Worm (Caenorhabditis elegans): Measurements from ENCODE around the gene W03B1.9.

W03B1.9 gene

DNA sequence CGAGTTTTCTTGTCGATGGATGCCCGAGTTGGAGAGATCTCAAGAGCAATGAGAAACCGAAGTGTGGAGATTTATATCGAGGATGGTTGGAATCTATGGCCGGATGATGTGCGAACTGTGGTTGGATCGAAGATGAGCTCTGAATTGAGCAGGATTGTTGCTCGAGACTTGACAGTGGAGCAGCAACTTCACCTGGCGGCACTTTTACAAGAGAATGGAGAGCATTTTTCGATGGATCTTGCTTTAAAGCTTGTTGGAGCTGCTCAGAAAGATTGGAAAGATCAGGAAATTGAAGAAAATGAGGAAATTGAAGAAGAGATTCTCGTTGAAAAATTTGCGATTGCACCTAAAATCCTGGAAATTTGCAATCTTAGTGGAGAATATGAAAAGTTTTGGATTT lies 12.3 kb upstream of the W03B1.9 start:
- TF ChIP-seq aly-2 (tag; optimal IDR thresholded peaks at IDR 0.05) (no peak), mdl-1 (tag; optimal IDR thresholded peaks at IDR 0.05) (no peak), elt-3 (tag; optimal IDR thresholded peaks at IDR 0.05) (no peak), unc-62 (GFP tag; optimal IDR thresholded peaks at IDR 0.05) (no peak), nhr-6 (tag; optimal IDR thresholded peaks at IDR 0.05) (no peak), unc-55 (GFP tag; optimal IDR thresholded peaks at IDR 0.05) (no peak), peb-1 (tag; optimal IDR thresholded peaks at IDR 0.05) (no peak), nhr-21 (tag; optimal IDR thresholded peaks at IDR 0.05) (no peak), ama-1 (optimal IDR thresholded peaks at IDR 0.05) (no peak), nhr-25 (tag; optimal IDR thresholded peaks at IDR 0.05) (no peak), skn-1 (tag; optimal IDR thresholded peaks at IDR 0.05) (no peak), ztf-1 (GFP tag; conservative IDR thresholded peaks at IDR 0.05) (no peak), ztf-4 (tag; optimal IDR thresholded peaks at IDR 0.05) (no peak), F13H6.1 (tag; optimal IDR thresholded peaks at IDR 0.05) (no peak), nhr-23 (tag; optimal IDR thresholded peaks at IDR 0.05) (no peak), sma-9 (GFP tag; optimal IDR thresholded peaks at IDR 0.05) (no peak), sma-9 (tag; optimal IDR thresholded peaks at IDR 0.05) (no peak)

DNA sequence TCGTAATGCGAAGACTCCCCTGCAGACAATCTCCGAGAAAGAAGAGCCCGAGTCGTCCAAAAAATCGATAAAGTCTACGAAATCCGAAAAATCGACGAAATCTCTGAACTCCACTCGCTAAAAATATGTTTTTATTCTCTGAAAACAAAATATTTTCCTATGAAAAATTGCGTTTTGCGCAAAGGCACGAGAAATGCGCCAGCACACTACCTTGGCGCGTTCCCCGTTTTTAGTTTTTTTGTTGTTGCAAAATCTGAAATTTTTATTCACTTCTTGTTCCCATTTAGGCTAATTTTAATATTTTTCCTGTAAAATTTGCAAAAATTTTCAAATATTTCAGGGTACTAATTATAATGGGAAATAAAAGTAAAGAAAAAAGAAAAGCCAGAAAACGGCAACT lies 3.7 kb upstream of the W03B1.9 start, which contains the start of gene F55F10.1:
TSS of gene F55F10.1 (plus strand) at position 341 of the 400 bp plus-strand sequence.
- TF ChIP-seq mdl-1 (tag; optimal IDR thresholded peaks at IDR 0.05) (no peak), alr-1 (tag; optimal IDR thresholded peaks at IDR 0.05) (no peak), mab-5 (tag; optimal IDR thresholded peaks at IDR 0.05) (peak; percentile 9), dmd-4 (tag; optimal IDR thresholded peaks at IDR 0.05) (no peak), lin-39 (tag; optimal IDR thresholded peaks at IDR 0.05) (no peak), lin-13 (GFP tag; optimal IDR thresholded peaks at IDR 0.05) (no peak), ama-1 (optimal IDR thresholded peaks at IDR 0.05) (no peak), ceh-16 (tag; optimal IDR thresholded peaks at IDR 0.05) (no peak), skn-1 (tag; optimal IDR thresholded peaks at IDR 0.05) (no peak), nhr-23 (tag; optimal IDR thresholded peaks at IDR 0.05) (no peak), nhr-21 (tag; optimal IDR thresholded peaks at IDR 0.05) (peak; percentile 9), unc-55 (GFP tag; optimal IDR thresholded peaks at IDR 0.05) (peak; percentile 53), peb-1 (tag; optimal IDR thresholded peaks at IDR 0.05) (no peak), sem-4 (tag; optimal IDR thresholded peaks at IDR 0.05) (no peak), elt-3 (tag; optimal IDR thresholded peaks at IDR 0.05) (no peak), fos-1 (tag; optimal IDR thresholded peaks at IDR 0.05) (peak; percentile 27), sma-3 (GFP tag; optimal IDR thresholded peaks at IDR 0.05) (peak; percentile 48), blmp-1 (tag; optimal IDR thresholded peaks at IDR 0.05; ENCODE audit: insufficient read depth) (no peak), lsy-2 (tag; optimal IDR thresholded peaks at IDR 0.05) (peak; percentile 83 to 88), snpc-4 (tag; optimal IDR thresholded peaks at IDR 0.05) (no peak), F13H6.1 (tag; optimal IDR thresholded peaks at IDR 0.05) (peak; percentile 36), nhr-25 (tag; optimal IDR thresholded peaks at IDR 0.05) (peak; percentile 52), crh-2 (tag; optimal IDR thresholded peaks at IDR 0.05) (peak; percentile 52), Y55F3AM.14 (GFP tag; optimal IDR thresholded peaks at IDR 0.05) (no peak), nhr-12 (tag; optimal IDR thresholded peaks at IDR 0.05) (no peak), lin-11 (tag; optimal IDR thresholded peaks at IDR 0.05) (no peak), nhr-6 (tag; optimal IDR thresholded peaks at IDR 0.05) (no peak), nhr-77 (tag; optimal IDR thresholded peaks at IDR 0.05) (no peak), ZK546.5 (tag; optimal IDR thresholded peaks at IDR 0.05) (no peak), sma-9 (GFP tag; optimal IDR thresholded peaks at IDR 0.05) (no peak), sma-9 (tag; optimal IDR thresholded peaks at IDR 0.05) (no peak), aly-2 (tag; optimal IDR thresholded peaks at IDR 0.05) (no peak), nhr-11 (tag; optimal IDR thresholded peaks at IDR 0.05) (no peak), R02D3.7 (tag; optimal IDR thresholded peaks at IDR 0.05) (no peak), ztf-4 (tag; optimal IDR thresholded peaks at IDR 0.05) (no peak), unc-39 (tag; optimal IDR thresholded peaks at IDR 0.05) (no peak), nhr-129 (tag; optimal IDR thresholded peaks at IDR 0.05) (peak; percentile 29), nhr-10 (tag; optimal IDR thresholded peaks at IDR 0.05) (no peak), zag-1 (tag; optimal IDR thresholded peaks at IDR 0.05) (no peak), ztf-1 (GFP tag; conservative IDR thresholded peaks at IDR 0.05) (no peak), gmeb-1 (tag; optimal IDR thresholded peaks at IDR 0.05) (peak; percentile 88), ceh-82 (tag; optimal IDR thresholded peaks at IDR 0.05) (no peak), unc-62 (GFP tag; optimal IDR thresholded peaks at IDR 0.05) (no peak), mbf-1 (tag; optimal IDR thresholded peaks at IDR 0.05) (no peak), egl-27 (tag; optimal IDR thresholded peaks at IDR 0.05) (peak; percentile 15), ztf-11 (tag; optimal IDR thresholded peaks at IDR 0.05) (no peak), elt-1 (tag; optimal IDR thresholded peaks at IDR 0.05) (no peak), C34F6.9 (tag; optimal IDR thresholded peaks at IDR 0.05) (peak; percentile 79), nhr-237 (tag; optimal IDR thresholded peaks at IDR 0.05) (no peak)

All from whole organism, L2 larva.